Worm (Caenorhabditis elegans) whole organism, early embryonic: ENCODE results near the gene srg-8.

Source experiments
- B0310.2 ChIP-seq: sonication (generic microtip); optimal IDR thresholded peaks from 2 replicates; lab custom pipeline; 2016; ENCODE audit warnings: mild to moderate bottlenecking, missing genetic modification characterization, missing compliant biosample characterization
- F13C5.2 ChIP-seq: sonication (generic microtip); optimal IDR thresholded peaks from 2 replicates; lab custom pipeline; 2017; ENCODE audit warnings: mild to moderate bottlenecking, missing genetic modification characterization, inconsistent platforms, missing compliant biosample characterization
- aly-1 ChIP-seq: sonication (generic microtip); optimal IDR thresholded peaks from 2 replicates; lab custom pipeline; 2016; ENCODE audit warnings: missing genetic modification characterization, missing compliant biosample characterization
- ama-1 ChIP-seq: fragments of 150-350 bp; optimal IDR thresholded peaks from 2 replicates; lab custom pipeline; 2014
- ceh-13 ChIP-seq: fragments of 200-800 bp; sonication (Bioruptor generic); optimal IDR thresholded peaks from 2 replicates; lab custom pipeline; 2018; ENCODE audit warnings: mild to moderate bottlenecking, missing genetic modification characterization, missing compliant biosample characterization
- ceh-36 ChIP-seq: sonication (generic microtip); optimal IDR thresholded peaks from 2 replicates; lab custom pipeline; 2016; ENCODE audit warnings: missing genetic modification characterization, inconsistent platforms, missing compliant biosample characterization
- ets-7 ChIP-seq: sonication (generic microtip); optimal IDR thresholded peaks from 2 replicates; lab custom pipeline; 2016; ENCODE audit warnings: missing genotype, missing genetic modification characterization, missing compliant biosample characterization
- flt-1 ChIP-seq: fragments of 200-800 bp; sonication (Bioruptor generic); IDR thresholded peaks from 2 replicates; pipeline ENCODE4 v1.3.6; 2022; ENCODE audit warnings: missing genetic modification characterization, missing compliant biosample characterization
- hmbx-1 ChIP-seq: sonication (generic microtip); optimal IDR thresholded peaks from 2 replicates; lab custom pipeline; 2016; ENCODE audit warnings: mild to moderate bottlenecking, missing genetic modification characterization, missing compliant biosample characterization
- hmg-4 ChIP-seq: fragments of 200-800 bp; sonication (Bioruptor generic); optimal IDR thresholded peaks from 2 replicates; lab custom pipeline; 2018; ENCODE audit warnings: mild to moderate bottlenecking, missing genetic modification characterization, missing compliant biosample characterization
- hnd-1 ChIP-seq: sonication (generic microtip); optimal IDR thresholded peaks from 2 replicates; lab custom pipeline; 2016; ENCODE audit warnings: missing genetic modification characterization, missing compliant biosample characterization
- pes-1 ChIP-seq: fragments of 200-800 bp; sonication (Bioruptor generic); IDR thresholded peaks from 2 replicates; pipeline ENCODE4 v1.3.6; 2022; ENCODE audit warnings: missing genetic modification reagents, missing genetic modification characterization, missing compliant biosample characterization
- tbx-37 ChIP-seq: fragments of 200-800 bp; sonication (Bioruptor generic); conservative IDR thresholded peaks from 2 replicates; pipeline ENCODE4 v1.3.6; 2022; ENCODE audit warnings: missing genetic modification reagents, missing genetic modification characterization, missing compliant biosample characterization
- tra-4 ChIP-seq: sonication (generic microtip); optimal IDR thresholded peaks from 2 replicates; lab custom pipeline; 2017; ENCODE audit warnings: missing genetic modification characterization, missing compliant biosample characterization

DNA sequence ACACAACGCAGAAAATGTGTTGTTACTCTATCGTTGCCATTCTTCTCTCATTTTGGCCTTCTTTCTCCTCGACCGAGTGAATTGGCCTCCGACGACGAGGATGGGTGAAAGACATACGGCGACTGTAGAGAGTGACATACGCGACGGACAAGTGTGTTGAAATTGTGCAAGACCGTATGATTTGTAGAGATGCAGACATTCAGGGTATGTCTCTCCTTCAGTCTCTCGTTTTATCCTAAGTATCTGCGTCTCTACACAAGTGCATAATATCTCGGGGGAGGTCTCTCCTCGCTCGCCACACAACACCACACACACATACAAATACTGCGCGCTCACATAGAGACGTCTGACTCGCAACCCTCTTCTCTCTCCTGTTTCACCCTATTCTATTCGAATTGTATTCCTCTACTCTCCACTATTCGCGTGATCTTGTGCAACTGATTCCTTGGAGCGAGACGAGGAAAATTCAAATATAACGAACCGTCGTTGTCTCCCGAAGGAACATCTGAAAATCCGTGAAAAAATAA is 25.5 kb upstream of the srg-8 start, which contains the start of gene hmg-1.2:
- no peak for TF ChIP-seq ets-7 (tag; lab: Kevin White, UChicago)
- TF ChIP-seq ama-1 (lab: Kevin White, UChicago) = no peak
- TF ChIP-seq ceh-36 (tag; lab: Kevin White, UChicago) = no peak
- no peak for TF ChIP-seq aly-1 (tag; lab: Kevin White, UChicago)
- no peak for TF ChIP-seq ceh-13 (GFP tag; lab: Kevin White, UChicago)
- TF ChIP-seq flt-1 = no peak
- TF ChIP-seq hmbx-1 = no peak
- TF ChIP-seq B0310.2 = no peak
- TF ChIP-seq tra-4 (tag; lab: Kevin White, UChicago) = no peak
- TF ChIP-seq hnd-1 (tag; lab: Kevin White, UChicago) = no peak
- peak; percentile 87 for TF ChIP-seq hmg-4
- TF ChIP-seq tbx-37 (GFP tag; lab: Robert Waterston, UW) = no peak
- no peak for TF ChIP-seq pes-1 (GFP tag; lab: Robert Waterston, UW)
- TF ChIP-seq F13C5.2 (tag; lab: Kevin White, UChicago) = peak; percentile 24
